Worm (Caenorhabditis elegans): ENCODE results near the gene K01B6.4.

The K01B6.4 gene

DNA sequence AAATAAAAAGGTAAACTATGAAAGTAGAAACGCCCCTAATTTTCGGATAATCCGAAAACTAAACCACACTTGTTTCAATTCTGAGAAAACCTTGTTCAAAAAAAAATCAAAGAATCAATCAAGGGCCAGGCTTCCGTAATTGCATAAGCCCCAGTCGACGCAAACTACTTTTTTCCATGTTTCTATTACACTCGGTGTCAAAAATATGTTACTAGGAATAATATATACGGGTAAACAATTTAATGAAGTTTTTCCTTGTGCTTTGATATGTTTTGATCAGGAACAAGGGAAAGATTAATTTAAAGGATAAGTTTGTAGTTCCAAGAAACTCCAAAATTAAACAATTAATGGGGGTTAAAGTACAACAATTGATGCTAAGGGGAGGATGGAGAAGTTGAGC lies 12.6 kb upstream of the K01B6.4 start:
- TF ChIP-seq nfyb-1 (GFP tag; IDR thresholded peaks at IDR 0.05) (no peak), ztf-25 (GFP tag; IDR thresholded peaks at IDR 0.05) (no peak), ztf-3 (GFP tag; optimal IDR thresholded peaks at IDR 0.05) (no peak), him-1 (tag; optimal IDR thresholded peaks at IDR 0.05) (no peak), attf-6 (GFP tag; IDR thresholded peaks at IDR 0.05) (no peak), egl-18 (GFP tag; IDR thresholded peaks at IDR 0.05) (no peak), C06A6.2 (GFP tag; conservative IDR thresholded peaks at IDR 0.05) (no peak), nfya-1 (tag; optimal IDR thresholded peaks at IDR 0.05; ENCODE audit: borderline replicate concordance, insufficient read depth) (no peak)

DNA sequence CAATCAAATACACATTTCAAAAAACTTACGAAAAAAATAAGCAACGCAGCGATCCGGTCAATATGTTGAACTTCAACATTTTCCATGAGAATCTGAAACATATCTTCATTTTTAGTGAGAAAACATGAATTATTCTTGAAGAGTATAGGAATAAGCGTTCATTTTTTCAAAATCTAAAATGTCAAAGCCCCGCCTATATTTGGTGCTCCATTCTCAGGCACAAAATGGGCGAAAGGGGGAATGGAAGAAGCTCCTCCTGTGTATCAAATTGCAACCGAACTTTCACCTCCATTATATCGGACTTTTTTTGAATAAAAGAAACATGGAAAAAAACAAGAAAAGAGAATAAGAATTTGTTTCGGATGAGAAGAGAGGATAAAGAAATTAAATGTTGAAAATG lies 9.4 kb upstream of the K01B6.4 start, which contains the start of gene srx-45:
TSS of gene srx-45 (minus strand) at position 101 of the 400 bp plus-strand sequence.
- TF ChIP-seq mcd-1 (GFP tag; IDR thresholded peaks at IDR 0.05): no peak

DNA sequence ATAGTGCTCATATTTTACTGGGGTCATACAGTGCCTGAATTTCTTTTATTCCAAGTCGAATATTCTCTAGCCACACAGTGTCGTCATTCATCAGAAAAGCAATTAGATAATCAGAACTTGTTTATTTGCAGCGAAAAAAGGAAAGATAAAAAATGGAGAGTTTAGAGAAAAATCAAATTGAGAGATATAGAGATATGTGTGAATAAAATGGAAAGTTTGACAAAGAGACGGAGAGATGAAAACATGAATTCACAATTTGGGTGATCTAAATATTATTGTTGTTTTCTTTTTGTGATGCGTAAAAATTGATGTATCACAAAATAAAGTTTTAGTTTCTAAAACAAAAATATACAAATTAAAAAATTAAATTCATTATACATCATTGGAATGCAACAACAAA lies 3.4 kb upstream of the K01B6.4 start:
- no peak for TF ChIP-seq repo-1 (tag; optimal IDR thresholded peaks at IDR 0.05)

DNA sequence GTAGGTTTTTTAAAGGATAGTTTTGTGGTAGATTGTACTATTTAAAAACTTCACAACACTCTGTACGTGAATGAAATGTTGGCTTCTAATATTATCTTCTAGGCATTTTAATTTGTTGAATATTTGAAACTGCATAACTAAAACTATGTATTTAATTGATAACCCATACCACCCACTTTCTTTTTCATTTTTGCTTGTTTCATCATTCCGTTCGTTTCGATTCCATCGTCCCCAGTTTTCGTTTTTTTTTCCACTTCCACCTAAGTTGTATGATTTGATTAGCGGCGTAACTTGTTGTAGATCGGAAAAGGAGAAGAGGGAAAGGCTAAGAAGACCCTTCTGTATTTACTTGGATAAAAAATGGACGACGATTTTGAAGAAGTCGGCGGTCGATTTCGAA lies 2.7 kb upstream of the K01B6.4 start, which contains the start of gene K01B6.3:
TSS of gene K01B6.3 (plus strand) at position 301 of the 400 bp plus-strand sequence.
- TF ChIP-seq nfyb-1 (GFP tag; IDR thresholded peaks at IDR 0.05) (no peak), rpc-1 (optimal IDR thresholded peaks at IDR 0.05) (no peak), rpc-1 (tag; optimal IDR thresholded peaks at IDR 0.05) (no peak), B0035.1 (tag; optimal IDR thresholded peaks at IDR 0.05) (no peak), hlh-26 (GFP tag; conservative IDR thresholded peaks at IDR 0.05) (no peak), ztf-18 (tag; optimal IDR thresholded peaks at IDR 0.05) (no peak), K11D2.4 (GFP tag; IDR thresholded peaks at IDR 0.05) (no peak), nhr-90 (tag; optimal IDR thresholded peaks at IDR 0.05) (no peak), dpff-1 (tag; optimal IDR thresholded peaks at IDR 0.05) (no peak), rec-8 (tag; optimal IDR thresholded peaks at IDR 0.05) (no peak), dox-1 (GFP tag; IDR thresholded peaks at IDR 0.05) (no peak), pha-4 (tag; optimal IDR thresholded peaks at IDR 0.05) (no peak), nhr-179 (tag; optimal IDR thresholded peaks at IDR 0.05) (no peak), pbrm-1 (GFP tag; IDR thresholded peaks at IDR 0.05) (no peak)

DNA sequence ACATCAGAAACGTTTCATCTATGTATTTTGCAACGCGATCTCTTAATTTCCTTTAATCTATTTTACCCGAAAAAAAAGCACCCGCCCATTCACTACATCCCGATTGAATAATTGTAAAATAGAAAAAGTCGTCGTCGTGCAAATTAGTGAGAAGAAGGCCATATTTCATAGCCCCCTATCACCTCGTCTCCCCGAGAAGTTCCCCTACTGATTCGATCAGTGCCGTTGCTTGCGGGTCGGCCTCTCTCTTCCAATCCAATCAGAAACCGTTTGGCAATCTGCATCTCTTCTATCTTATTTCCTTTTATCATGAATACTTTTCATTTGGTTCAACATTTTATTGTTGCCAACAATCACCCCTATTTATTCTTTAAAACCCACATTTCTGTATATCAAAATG lies 1.9 kb upstream of the K01B6.4 start:
- TF ChIP-seq ZK185.1 (tag; optimal IDR thresholded peaks at IDR 0.05; ENCODE audit: poor library complexity, severe bottlenecking) (no peak), D2030.7 (GFP tag; IDR thresholded peaks at IDR 0.05) (no peak), madf-3 (GFP tag; IDR thresholded peaks at IDR 0.05) (no peak), tbx-9 (tag; optimal IDR thresholded peaks at IDR 0.05; ENCODE audit: borderline replicate concordance) (no peak), gei-17 (GFP tag; optimal IDR thresholded peaks at IDR 0.05) (no peak), let-607 (tag; optimal IDR thresholded peaks at IDR 0.05) (no peak), Y79H2A.3 (GFP tag; conservative IDR thresholded peaks at IDR 0.05) (no peak), attf-6 (GFP tag; IDR thresholded peaks at IDR 0.05) (no peak), lin-40 (tag; optimal IDR thresholded peaks at IDR 0.05) (no peak), ceh-91 (GFP tag; IDR thresholded peaks at IDR 0.05) (no peak), dox-1 (GFP tag; IDR thresholded peaks at IDR 0.05) (no peak), T07F8.4 (tag; optimal IDR thresholded peaks at IDR 0.05) (no peak)
